Worm (Caenorhabditis elegans) whole organism, mixed stage, embryonic: ENCODE results near the gene nhr-210.

Source experiments
- M03D4.4 ChIP-seq: sonication (generic microtip); optimal IDR thresholded peaks from 2 replicates; lab custom pipeline; 2017; ENCODE audit warnings: mild to moderate bottlenecking, missing genetic modification characterization, missing compliant biosample characterization
- bed-3 ChIP-seq: fragments of 200-800 bp; sonication (Bioruptor generic); optimal IDR thresholded peaks from 3 replicates; lab custom pipeline; 2018; ENCODE audit warnings: mild to moderate bottlenecking, missing genetic modification characterization, moderate library complexity, missing compliant biosample characterization
- blmp-1 ChIP-seq: fragments of 150-350 bp; optimal IDR thresholded peaks from 2 replicates; lab custom pipeline; 2014; ENCODE audit warnings: missing biosample characterization, missing genetic modification characterization
- ceh-39 ChIP-seq: fragments of 150-350 bp; optimal IDR thresholded peaks from 2 replicates; lab custom pipeline; 2014; ENCODE audit warnings: missing biosample characterization, missing genetic modification characterization
- ceh-43 ChIP-seq: fragments of 200-800 bp; sonication (Bioruptor generic); optimal IDR thresholded peaks from 2 replicates; lab custom pipeline; 2018; ENCODE audit warnings: mild to moderate bottlenecking, missing genetic modification characterization, moderate library complexity, missing compliant biosample characterization
- ceh-83 ChIP-seq: fragments of 200-800 bp; sonication (Bioruptor generic); optimal IDR thresholded peaks from 2 replicates; lab custom pipeline; 2018; ENCODE audit warnings: mild to moderate bottlenecking, missing genetic modification characterization, missing compliant biosample characterization
- ces-1 ChIP-seq: fragments of 150-350 bp; optimal IDR thresholded peaks from 2 replicates; lab custom pipeline; 2014; ENCODE audit warnings: missing biosample characterization, missing genetic modification reagents, missing genetic modification characterization
- drap-1 ChIP-seq: fragments of 200-800 bp; sonication (Bioruptor generic); optimal IDR thresholded peaks from 3 replicates; lab custom pipeline; 2018; ENCODE audit warnings: mild to moderate bottlenecking, missing genetic modification characterization, missing compliant biosample characterization
- elt-1 ChIP-seq: sonication (generic microtip); optimal IDR thresholded peaks from 2 replicates; lab custom pipeline; 2017; ENCODE audit warnings: missing genetic modification characterization, mild to moderate bottlenecking, missing compliant biosample characterization, antibody characterized with exemption, moderate library complexity, borderline replicate concordance; ENCODE audit not compliant: insufficient read depth
- elt-3 ChIP-seq: fragments of 150-350 bp; optimal IDR thresholded peaks from 2 replicates; lab custom pipeline; 2014; ENCODE audit warnings: missing biosample characterization, missing genetic modification characterization
- flh-1 ChIP-seq: fragments of 200-800 bp; sonication (Bioruptor generic); optimal IDR thresholded peaks from 2 replicates; lab custom pipeline; 2018; ENCODE audit warnings: mild to moderate bottlenecking, missing genetic modification characterization, moderate library complexity, missing compliant biosample characterization
- ham-2 ChIP-seq: fragments of 200-800 bp; sonication (Bioruptor generic); optimal IDR thresholded peaks from 2 replicates; lab custom pipeline; 2018; ENCODE audit warnings: mild to moderate bottlenecking, missing genetic modification characterization, missing compliant biosample characterization
- hlh-1 ChIP-seq: fragments of 150-350 bp; optimal IDR thresholded peaks from 2 replicates; lab custom pipeline; 2014; ENCODE audit warnings: missing biosample characterization, missing genetic modification reagents, missing genetic modification characterization
- lin-13 ChIP-seq: fragments of 150-350 bp; optimal IDR thresholded peaks from 2 replicates; lab custom pipeline; 2014; ENCODE audit warnings: missing biosample characterization, missing genetic modification characterization
- lin-32 ChIP-seq: fragments of 200-800 bp; sonication (Bioruptor generic); optimal IDR thresholded peaks from 2 replicates; lab custom pipeline; 2018; ENCODE audit warnings: mild to moderate bottlenecking, missing genetic modification characterization, missing compliant biosample characterization
- lsy-2 ChIP-seq: fragments of 150-350 bp; optimal IDR thresholded peaks from 2 replicates; lab custom pipeline; 2014; ENCODE audit warnings: missing biosample characterization, missing genetic modification characterization
- mab-5 ChIP-seq: fragments of 150-350 bp; optimal IDR thresholded peaks from 2 replicates; lab custom pipeline; 2014; ENCODE audit warnings: missing biosample characterization, missing genetic modification characterization
- mep-1 ChIP-seq: fragments of 150-350 bp; optimal IDR thresholded peaks from 2 replicates; lab custom pipeline; 2017; ENCODE audit warnings: missing biosample characterization, missing genetic modification reagents, missing genetic modification characterization, inconsistent platforms
- mls-2 ChIP-seq: sonication (generic microtip); optimal IDR thresholded peaks from 2 replicates; lab custom pipeline; 2016; ENCODE audit warnings: mild to moderate bottlenecking, missing genetic modification characterization, moderate library complexity, missing compliant biosample characterization
- nhr-2 ChIP-seq: fragments of 150-350 bp; optimal IDR thresholded peaks from 2 replicates; lab custom pipeline; 2014; ENCODE audit warnings: missing biosample characterization, missing genetic modification characterization
- nhr-28 ChIP-seq: fragments of 150-350 bp; optimal IDR thresholded peaks from 2 replicates; lab custom pipeline; 2014; ENCODE audit warnings: missing biosample characterization, missing genetic modification characterization
- nhr-76 ChIP-seq: sonication (generic microtip); optimal IDR thresholded peaks from 2 replicates; lab custom pipeline; 2017; ENCODE audit warnings: missing biosample characterization, missing genetic modification characterization
- pha-4 ChIP-seq: fragments of 150-350 bp; optimal IDR thresholded peaks from 2 replicates; lab custom pipeline; 2018; ENCODE audit warnings: missing biosample characterization, missing genetic modification reagents, missing genetic modification characterization
- sem-2 ChIP-seq: fragments of 200-800 bp; sonication (Bioruptor generic); optimal IDR thresholded peaks from 2 replicates; lab custom pipeline; 2018; ENCODE audit warnings: mild to moderate bottlenecking, missing genetic modification characterization, missing compliant biosample characterization
- sptf-1 ChIP-seq: sonication (generic microtip); optimal IDR thresholded peaks from 2 replicates; lab custom pipeline; 2017; ENCODE audit warnings: mild to moderate bottlenecking, missing genetic modification characterization, moderate library complexity, missing compliant biosample characterization
- tbx-8 ChIP-seq: fragments of 200-800 bp; sonication (Bioruptor generic); optimal IDR thresholded peaks from 2 replicates; lab custom pipeline; 2018; ENCODE audit warnings: mild to moderate bottlenecking, missing genetic modification characterization, moderate library complexity, missing compliant biosample characterization
- unc-120 ChIP-seq: sonication (generic microtip); optimal IDR thresholded peaks from 2 replicates; lab custom pipeline; 2017; ENCODE audit warnings: missing genetic modification characterization, missing compliant biosample characterization; ENCODE audit not compliant: poor library complexity, severe bottlenecking
- unc-39 ChIP-seq: fragments of 150-350 bp; optimal IDR thresholded peaks from 2 replicates; lab custom pipeline; 2014; ENCODE audit warnings: missing biosample characterization, missing genetic modification characterization
- unc-62 ChIP-seq: fragments of 150-350 bp; optimal IDR thresholded peaks from 2 replicates; lab custom pipeline; 2014; ENCODE audit warnings: missing biosample characterization, missing genetic modification reagents, missing genetic modification characterization
- zip-8 ChIP-seq: fragments of 150-350 bp; optimal IDR thresholded peaks from 2 replicates; lab custom pipeline; 2014; ENCODE audit warnings: missing biosample characterization, missing genetic modification characterization
- ztf-11 ChIP-seq: fragments of 150-350 bp; optimal IDR thresholded peaks from 2 replicates; lab custom pipeline; 2014; ENCODE audit warnings: missing biosample characterization, missing genetic modification characterization

nhr-210 gene

ce11 chrV:494284-494683 is 25.1 kb downstream of the nhr-210 start, which contains the start of gene nhr-131:
nhr-131 (plus strand) TSS chrV:494370.
- TF ChIP-seq unc-120 (tag; lab: Kevin White, UChicago), result no peak
- TF ChIP-seq elt-3, result no peak
- no peak for TF ChIP-seq sem-2 (GFP tag; lab: Kevin White, UChicago)
- no peak for TF ChIP-seq flh-1 (GFP tag; lab: Kevin White, UChicago)
- TF ChIP-seq drap-1, result no peak
- TF ChIP-seq nhr-2 (tag; lab: Kevin White, UChicago), result no peak
- no peak for TF ChIP-seq bed-3 (GFP tag; lab: Kevin White, UChicago)

DNA sequence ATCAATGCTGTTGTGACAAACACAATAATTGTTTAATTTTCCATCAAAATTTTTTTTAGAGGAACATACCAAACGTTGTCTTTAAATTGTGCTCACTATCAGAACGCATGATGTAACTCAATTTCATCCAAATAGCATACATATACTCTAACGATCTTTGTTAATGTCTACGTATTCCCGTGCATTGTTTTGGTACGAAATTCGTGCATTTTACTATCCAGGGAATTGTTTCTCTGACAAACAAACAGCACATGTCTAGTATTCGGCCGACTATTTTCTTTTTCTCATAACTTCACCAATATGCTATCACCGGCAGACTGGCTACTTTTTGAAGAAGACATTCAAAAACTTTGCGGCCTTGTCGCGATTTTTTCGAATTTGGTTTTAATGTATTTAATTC is 27.9 kb downstream of the nhr-210 start, which contains the start of gene str-196:
Gene str-196, plus strand, starts transcription at position 301 of the 400 bp plus-strand sequence.
- TF ChIP-seq ceh-43 (GFP tag; lab: Kevin White, UChicago) (no peak), nhr-2 (tag; lab: Kevin White, UChicago) (no peak), ham-2 (no peak), unc-120 (tag; lab: Kevin White, UChicago) (no peak)

DNA sequence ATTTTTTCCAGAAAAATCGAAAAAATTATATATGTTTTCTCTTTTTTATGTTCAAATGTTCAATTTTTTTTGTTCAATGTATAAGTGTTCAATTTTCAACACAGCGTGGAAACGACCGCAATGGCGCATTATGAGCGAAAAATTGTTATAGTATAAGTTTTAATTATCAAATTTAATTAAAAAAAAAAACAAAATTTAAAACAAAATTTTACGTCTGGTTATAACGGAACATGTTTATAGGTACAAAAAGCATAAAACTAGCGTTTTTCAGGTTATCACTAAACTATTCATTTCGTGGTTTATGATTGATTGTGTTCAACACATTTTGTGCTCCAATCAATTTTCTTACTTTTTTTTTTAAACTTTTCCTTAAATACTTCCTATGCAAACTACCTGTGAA is 30.0 kb downstream of the nhr-210 start, which contains the start of gene nhr-106:
Gene nhr-106, plus strand, starts transcription at position 301 of the 400 bp plus-strand sequence.
- no peak for TF ChIP-seq sptf-1 (tag; lab: Kevin White, UChicago)

ce11 chrV:487980-488379 is 31.4 kb downstream of the nhr-210 start:
- no peak for TF ChIP-seq lin-32
- no peak for TF ChIP-seq zip-8 (tag; lab: Kevin White, UChicago)
- TF ChIP-seq M03D4.4 (tag; lab: Kevin White, UChicago), result no peak
- no peak for TF ChIP-seq flh-1 (GFP tag; lab: Kevin White, UChicago)
- TF ChIP-seq bed-3 (GFP tag; lab: Kevin White, UChicago), result no peak
- no peak for TF ChIP-seq blmp-1 (tag; lab: Kevin White, UChicago)
- no peak for TF ChIP-seq mep-1
- no peak for TF ChIP-seq lin-13 (tag; lab: Kevin White, UChicago)
- TF ChIP-seq pha-4 (tag; lab: Kevin White, UChicago), result no peak
- TF ChIP-seq lsy-2, result no peak
- TF ChIP-seq elt-3, result no peak
- TF ChIP-seq nhr-2 (tag; lab: Kevin White, UChicago), result no peak
- no peak for TF ChIP-seq sptf-1 (tag; lab: Kevin White, UChicago)

DNA sequence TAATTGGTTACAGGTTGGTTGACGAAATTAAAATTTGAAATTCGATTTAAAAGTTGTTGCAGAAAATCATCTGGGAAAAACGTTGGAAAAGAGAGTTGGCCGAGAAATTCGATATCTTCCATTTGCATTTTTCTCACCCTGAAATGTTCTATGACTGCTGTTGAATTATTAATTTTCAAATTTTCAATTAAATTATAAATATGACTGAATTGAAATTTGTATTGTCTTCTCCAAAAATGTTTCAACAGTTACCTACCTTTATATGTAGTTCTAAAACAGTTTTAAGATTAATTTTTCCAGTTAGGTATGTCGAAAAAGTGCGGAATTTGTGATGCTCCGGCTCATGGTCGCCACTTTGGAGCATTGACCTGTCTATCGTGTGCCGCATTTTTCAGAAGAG is 32.7 kb downstream of the nhr-210 start, which contains the start of gene nhr-211:
Gene nhr-211, plus strand, starts transcription at position 301 of the 400 bp plus-strand sequence.
- TF ChIP-seq unc-120 (tag; lab: Kevin White, UChicago) (no peak), mab-5 (tag; lab: Kevin White, UChicago) (no peak), ham-2 (no peak), ceh-39 (no peak), hlh-1 (tag; lab: Kevin White, UChicago) (no peak), nhr-2 (tag; lab: Kevin White, UChicago) (no peak), mep-1 (no peak), pha-4 (tag; lab: Kevin White, UChicago) (no peak), elt-3 (no peak), ceh-83 (GFP tag; lab: Kevin White, UChicago) (no peak), ces-1 (GFP tag; lab: Kevin White, UChicago) (no peak), lsy-2 (no peak), sptf-1 (tag; lab: Kevin White, UChicago) (no peak), ceh-43 (GFP tag; lab: Kevin White, UChicago) (no peak), elt-1 (tag; lab: Kevin White, UChicago) (no peak)

DNA sequence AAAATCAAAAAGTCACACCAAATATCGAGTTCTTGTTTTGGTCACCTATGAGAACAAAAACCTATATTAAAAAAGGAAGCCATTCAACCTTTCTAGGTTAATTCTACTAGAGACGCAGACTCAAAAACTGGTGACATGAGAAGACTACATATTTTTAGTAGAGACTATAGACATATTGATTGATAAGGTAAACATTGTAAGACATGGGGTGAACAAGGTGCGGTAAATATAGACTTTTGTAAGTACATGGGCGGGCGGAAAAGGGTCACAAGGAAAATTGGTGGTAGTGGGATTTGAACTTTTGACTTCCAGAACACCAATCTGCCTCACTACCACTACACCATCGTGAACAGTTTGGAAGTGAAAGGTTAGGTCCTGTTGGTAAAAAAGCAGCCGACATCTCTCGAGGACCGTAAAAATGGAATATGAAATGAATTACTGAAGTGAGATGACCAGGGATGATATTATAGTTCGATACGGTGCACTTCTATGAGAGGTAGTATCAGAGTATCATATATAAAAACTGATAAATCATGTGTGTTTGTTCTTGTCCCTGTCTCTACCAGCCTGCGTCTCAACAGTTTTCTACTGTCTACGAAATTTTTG is 35.0 kb downstream of the nhr-210 start, which contains the start of gene nhr-212:
Gene nhr-212, plus strand, starts transcription at position 573 of the 606 bp plus-strand sequence.
- TF ChIP-seq pha-4 (tag; lab: Kevin White, UChicago), result peak; percentile 6
- TF ChIP-seq ceh-39, result no peak
- TF ChIP-seq, all 35 proteins: peak for 1

- TF ChIP-seq nhr-28 (no peak), tbx-8 (GFP tag; lab: Kevin White, UChicago) (no peak), ces-1 (GFP tag; lab: Kevin White, UChicago) (no peak), unc-39 (no peak), lin-32 (no peak), unc-120 (tag; lab: Kevin White, UChicago) (no peak), nhr-76 (tag; lab: Kevin White, UChicago) (no peak), lsy-2 (no peak), ceh-83 (GFP tag; lab: Kevin White, UChicago) (no peak), lin-13 (tag; lab: Kevin White, UChicago) (no peak), M03D4.4 (tag; lab: Kevin White, UChicago) (no peak), unc-62 (GFP tag; lab: Kevin White, UChicago) (no peak), mab-5 (tag; lab: Kevin White, UChicago) (no peak), sptf-1 (tag; lab: Kevin White, UChicago) (no peak), nhr-2 (tag; lab: Kevin White, UChicago) (no peak), ham-2 (no peak), elt-3 (no peak), ztf-11 (tag; lab: Kevin White, UChicago) (no peak), mls-2 (tag; lab: Kevin White, UChicago) (no peak)
Observed at ce11 chrV:483289-483795, 36.0 kb downstream of the nhr-210 start, which contains the start of gene nhr-130. nhr-130 (minus strand) TSS chrV:483339.
